Fruit fly (Drosophila melanogaster) whole organism, pupa: ENCODE results near the gene fz4.

Source experiments
- CG12605 ChIP-seq: fragments of 200-800 bp; sonication (Bioruptor generic); IDR thresholded peaks from 2 replicates; pipeline ENCODE4 v1.3.6; 2022; ENCODE audit warnings: missing biosample characterization, missing genetic modification characterization
- CG13204 ChIP-seq: fragments of 200-800 bp; sonication (Bioruptor generic); optimal IDR thresholded peaks from 2 replicates; lab custom pipeline; 2018; ENCODE audit warnings: missing biosample characterization, mild to moderate bottlenecking, missing genetic modification characterization, moderate library complexity
- CG14655 ChIP-seq: fragments of 200-800 bp; sonication (Bioruptor generic); optimal IDR thresholded peaks from 3 replicates; lab custom pipeline; 2017; ENCODE audit warnings: mild to moderate bottlenecking, missing biosample characterization, missing genetic modification reagents, missing genetic modification characterization
- CG9948 ChIP-seq: fragments of 200-800 bp; sonication (Bioruptor generic); optimal IDR thresholded peaks from 2 replicates; lab custom pipeline; 2018; ENCODE audit warnings: missing biosample characterization, mild to moderate bottlenecking, missing genetic modification characterization, moderate library complexity
- EcR ChIP-seq: fragments of 200-800 bp; sonication (Bioruptor generic); optimal IDR thresholded peaks from 3 replicates; lab custom pipeline; 2019; ENCODE audit warnings: missing biosample characterization, missing genetic modification characterization, mild to moderate bottlenecking, moderate library complexity, missing genetic modification reagents
- Ets98B ChIP-seq: fragments of 200-800 bp; sonication (Bioruptor generic); IDR thresholded peaks from 2 replicates; pipeline ENCODE4 v1.3.6; 2022; ENCODE audit warnings: missing biosample characterization, missing genetic modification characterization
- Pif1B ChIP-seq: fragments of 200-800 bp; sonication (Bioruptor generic); optimal IDR thresholded peaks from 3 replicates; lab custom pipeline; 2016; ENCODE audit warnings: missing biosample characterization, missing genetic modification characterization

- TF ChIP-seq CG12605 (GFP tag; lab: Robert Waterston, UW) (no peak), CG9948 (peak; percentile 77), CG13204 (peak; percentile 29), EcR (no peak), Ets98B (GFP tag; lab: Robert Waterston, UW) (no peak), Pif1B (GFP tag; lab: Kevin White, UChicago) (no peak), CG14655 (peak; percentile 71)
These were observed 13.6 kb downstream of the fz4 start for dm6 chrX:7096495-7096995.
